Fruit fly (Drosophila melanogaster) S2 (cell line): Measurements from ENCODE around the gene bif.

Experiments used
- CG8478 ChIP-seq: fragments of >200 bp; optimal IDR thresholded peaks from 2 replicates; lab custom pipeline; 2018
- CTCF ChIP-seq, 2 experiments: fragments of >200 bp; optimal IDR thresholded peaks; 2 replicates each; lab custom pipeline; 2018

DNA sequence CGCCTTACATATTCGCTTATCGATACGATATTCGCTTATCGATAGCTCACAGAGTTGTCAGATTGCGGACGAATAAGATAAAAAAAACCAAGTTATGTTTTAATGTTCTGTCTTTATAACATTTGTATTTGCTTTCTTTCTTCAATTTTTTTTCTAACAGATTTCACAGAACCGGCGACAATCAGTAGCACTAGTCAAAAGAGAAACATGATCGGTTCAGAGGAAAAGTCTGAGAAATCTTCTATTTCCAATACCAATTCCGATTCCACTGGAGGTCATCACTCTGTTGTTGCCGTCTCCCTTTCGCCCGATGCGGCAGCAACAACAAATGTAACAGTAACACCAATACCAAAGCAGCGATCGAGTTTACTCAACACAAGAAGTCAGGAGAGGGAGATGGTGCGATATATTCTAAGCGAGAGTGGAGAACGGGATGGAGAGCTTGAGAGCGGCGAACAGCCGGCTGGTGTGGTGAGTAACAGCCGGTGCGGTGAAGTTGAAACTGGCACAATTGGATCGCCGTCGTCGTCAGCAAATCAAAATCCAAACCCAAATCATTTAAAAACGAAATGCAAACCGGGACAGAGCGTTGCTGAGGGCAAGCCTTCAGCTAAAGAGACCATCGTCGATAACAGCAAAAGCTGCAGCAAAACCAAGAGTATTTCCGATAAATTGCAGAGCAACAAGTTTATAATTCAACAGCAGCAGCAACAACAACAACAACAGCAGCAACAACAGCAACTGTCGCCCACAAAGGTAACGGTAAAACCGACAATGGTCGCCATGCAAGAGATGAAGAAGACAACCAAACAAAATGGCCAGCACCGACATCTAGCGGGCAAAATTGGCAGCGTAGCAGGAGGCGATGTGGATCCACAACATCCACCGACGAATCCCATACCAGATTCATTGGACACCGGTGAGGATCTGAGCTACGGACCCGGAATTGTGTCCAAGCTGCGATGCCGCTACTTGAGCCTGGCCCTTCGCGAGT, 3.1 kb downstream of the bif start:
- TF ChIP-seq CG8478 (lab: Kevin White, UChicago), result no peak
- TF ChIP-seq CTCF (optimal IDR thresholded peaks at IDR 0.05; lab: Kevin White, UChicago), result peak; percentile 76 to 83
